Worm (Caenorhabditis elegans) whole organism, midembryonic: ENCODE results near the gene allo-1.
"Not testable (repeated sequence)": the region's sequence is repeated elsewhere in the genome, so short reads cannot be mapped to it uniquely, and the experiment has no call there.

ENCODE experiments used
- T22C8.4 ChIP-seq: fragments of 200-800 bp; sonication (Bioruptor generic); IDR thresholded peaks from 2 replicates; pipeline ENCODE4 v1.3.6; 2022; ENCODE audit warnings: missing genetic modification characterization, missing compliant biosample characterization
- cog-1 ChIP-seq: sonication (generic microtip); optimal IDR thresholded peaks from 2 replicates; lab custom pipeline; 2016; ENCODE audit warnings: missing genetic modification characterization, missing compliant biosample characterization
- flt-1 ChIP-seq: fragments of 200-800 bp; sonication (Bioruptor generic); IDR thresholded peaks from 2 replicates; pipeline ENCODE4 v1.3.6; 2022; ENCODE audit warnings: missing genetic modification characterization, missing compliant biosample characterization
- klf-2 ChIP-seq: fragments of 200-800 bp; sonication (Bioruptor generic); conservative IDR thresholded peaks from 2 replicates; pipeline ENCODE4 v1.3.6; 2022; ENCODE audit warnings: missing genetic modification reagents, missing genetic modification characterization, missing compliant biosample characterization
- med-1 ChIP-seq: sonication (generic microtip); optimal IDR thresholded peaks from 2 replicates; lab custom pipeline; 2017; ENCODE audit warnings: missing genetic modification characterization, mild to moderate bottlenecking, missing compliant biosample characterization, antibody characterized with exemption, missing genetic modification reagents; ENCODE audit not compliant: insufficient read depth
- ref-1 ChIP-seq: fragments of 200-800 bp; sonication (Bioruptor generic); conservative IDR thresholded peaks from 2 replicates; pipeline ENCODE4 v1.3.6; 2022; ENCODE audit warnings: missing genetic modification reagents, missing genetic modification characterization, missing compliant biosample characterization
- tab-1 ChIP-seq: fragments of 200-800 bp; sonication (Bioruptor generic); IDR thresholded peaks from 2 replicates; pipeline ENCODE4 v1.3.6; 2022; ENCODE audit warnings: missing genetic modification characterization, missing compliant biosample characterization
- ztf-23 ChIP-seq: fragments of 200-800 bp; sonication (Bioruptor generic); IDR thresholded peaks from 2 replicates; pipeline ENCODE4 v1.3.6; 2022; ENCODE audit warnings: missing genetic modification reagents, missing genetic modification characterization, missing compliant biosample characterization
- ztf-29 ChIP-seq: fragments of 200-800 bp; sonication (Bioruptor generic); IDR thresholded peaks from 2 replicates; pipeline ENCODE4 v1.3.6; 2022; ENCODE audit warnings: missing genetic modification reagents, missing genetic modification characterization, missing compliant biosample characterization

The allo-1 gene

ce11 chrIV:10664134-10664533 is 32.7 kb downstream of the allo-1 start, which contains the start of gene K08C7.7:
K08C7.7 (plus strand) TSS chrIV:10664434.
- TF ChIP-seq med-1 (GFP tag; lab: Kevin White, UChicago) (no peak), klf-2 (GFP tag; lab: Robert Waterston, UW) (no peak), ztf-29 (no peak), cog-1 (tag; lab: Kevin White, UChicago) (no peak), flt-1 (GFP tag; lab: Robert Waterston, UW) (no peak), ztf-23 (GFP tag; lab: Robert Waterston, UW) (no peak), T22C8.4 (no peak)

ce11 chrIV:10661760-10662159 is 35.1 kb downstream of the allo-1 start, which contains the start of gene fmo-1:
fmo-1 (plus strand) TSS chrIV:10661857.
- TF ChIP-seq cog-1 (tag; lab: Kevin White, UChicago), result no peak
- no peak for TF ChIP-seq med-1 (GFP tag; lab: Kevin White, UChicago)
- no peak for TF ChIP-seq ztf-23 (GFP tag; lab: Robert Waterston, UW)
- TF ChIP-seq T22C8.4, result no peak
- TF ChIP-seq ref-1, result no peak
- no peak for TF ChIP-seq flt-1 (GFP tag; lab: Robert Waterston, UW)
- no peak for TF ChIP-seq ztf-29
- TF ChIP-seq tab-1 (GFP tag; lab: Robert Waterston, UW), result no peak
- no peak for TF ChIP-seq klf-2 (GFP tag; lab: Robert Waterston, UW)

- TF ChIP-seq flt-1 (GFP tag; lab: Robert Waterston, UW), result no peak
These were observed 35.8 kb downstream of the allo-1 start for ce11 chrIV:10661072-10661471.

ce11 chrIV:10658366-10658765 is 38.5 kb downstream of the allo-1 start:
- TF ChIP-seq ztf-29 (0 out of 2 replicates have a peak, but pooled peaks have one; percentile 16), tab-1 (GFP tag; lab: Robert Waterston, UW) (peak; percentile 77), ztf-23 (GFP tag; lab: Robert Waterston, UW) (peak; percentile 60; the same call in 1 of the 2 replicates)

ce11 chrIV:10656770-10657323 is 40.0 kb downstream of the allo-1 start, which contains the start of gene K08C7.1:
K08C7.1 (plus strand) TSS chrIV:10656812.
- no peak for TF ChIP-seq cog-1 (tag; lab: Kevin White, UChicago)
- no peak for TF ChIP-seq ref-1
- no peak for TF ChIP-seq ztf-23 (GFP tag; lab: Robert Waterston, UW)
- TF ChIP-seq T22C8.4, result no peak
- TF ChIP-seq klf-2 (GFP tag; lab: Robert Waterston, UW), result no peak
- no peak for TF ChIP-seq med-1 (GFP tag; lab: Kevin White, UChicago)
- no peak for TF ChIP-seq flt-1 (GFP tag; lab: Robert Waterston, UW)
- TF ChIP-seq tab-1 (GFP tag; lab: Robert Waterston, UW), result no peak
- TF ChIP-seq ztf-29, result no peak

- not testable (repeated sequence) for TF ChIP-seq cog-1 (tag; lab: Kevin White, UChicago); ref-1; ztf-23 (GFP tag; lab: Robert Waterston, UW)
These were observed 42.8 kb downstream of the allo-1 start, which contains the start of gene glb-19 for ce11 chrIV:10654047-10654446. glb-19 (minus strand) TSS chrIV:10654147.
